Fruit fly (Drosophila melanogaster) whole organism, embryonic: ENCODE data around the gene Vps26.

ENCODE experiments used
- Ada2b ChIP-seq: fragments of 200-800 bp; sonication (Bioruptor generic); IDR thresholded peaks from 2 replicates; pipeline ENCODE4 v1.3.6; 2022; ENCODE audit warnings: missing biosample characterization, missing genetic modification characterization
- Aef1 ChIP-seq: fragments of 200-800 bp; sonication (Bioruptor generic); IDR thresholded peaks from 3 replicates; pipeline ENCODE4 v1.3.6; 2022; ENCODE audit warnings: missing biosample characterization, missing genetic modification characterization
- CG13296 ChIP-seq: fragments of 200-800 bp; sonication (Bioruptor generic); optimal IDR thresholded peaks from 3 replicates; lab custom pipeline; 2018; ENCODE audit warnings: missing biosample characterization, mild to moderate bottlenecking, missing genetic modification characterization
- CG16779 ChIP-seq: fragments of 200-800 bp; sonication (Bioruptor generic); IDR thresholded peaks from 2 replicates; pipeline ENCODE4 v1.3.6; 2022; ENCODE audit warnings: missing biosample characterization, missing genetic modification characterization
- CG2120 ChIP-seq: fragments of 200-800 bp; sonication (Bioruptor generic); optimal IDR thresholded peaks from 3 replicates; lab custom pipeline; 2016; ENCODE audit warnings: missing biosample characterization, missing genetic modification characterization
- CG2129 ChIP-seq: fragments of 200-800 bp; sonication (Bioruptor generic); IDR thresholded peaks from 2 replicates; pipeline ENCODE4 v1.3.6; 2022; ENCODE audit warnings: missing biosample characterization, missing genetic modification characterization; ENCODE audit not compliant: partially characterized antibody
- CG2199 ChIP-seq: fragments of 200-800 bp; sonication (Bioruptor generic); IDR thresholded peaks from 3 replicates; pipeline ENCODE4 v1.3.6; 2022; ENCODE audit warnings: missing biosample characterization, missing genetic modification characterization
- CG32532 ChIP-seq: fragments of 200-800 bp; sonication (Bioruptor generic); IDR thresholded peaks from 2 replicates; pipeline ENCODE4 v1.3.6; 2022; ENCODE audit warnings: missing biosample characterization, missing genetic modification characterization
- CG33213 ChIP-seq: fragments of 200-800 bp; sonication (Bioruptor generic); optimal IDR thresholded peaks from 3 replicates; lab custom pipeline; 2016; ENCODE audit warnings: missing biosample characterization, missing genetic modification characterization
- CG3838 ChIP-seq: fragments of 200-800 bp; sonication (Bioruptor generic); optimal IDR thresholded peaks from 3 replicates; lab custom pipeline; 2016; ENCODE audit warnings: missing biosample characterization, missing genetic modification characterization
- CG3847 ChIP-seq: fragments of 200-800 bp; sonication (Bioruptor generic); IDR thresholded peaks from 2 replicates; pipeline ENCODE4 v1.3.6; 2022; ENCODE audit warnings: missing biosample characterization, missing genetic modification characterization
- CG4282 ChIP-seq: fragments of 200-800 bp; sonication (Bioruptor generic); optimal IDR thresholded peaks from 2 replicates; lab custom pipeline; 2016; ENCODE audit warnings: missing biosample characterization, missing genetic modification characterization
- CG4404 ChIP-seq: fragments of 200-800 bp; sonication (Bioruptor generic); IDR thresholded peaks from 2 replicates; pipeline ENCODE4 v1.3.6; 2022; ENCODE audit warnings: missing biosample characterization, missing genetic modification characterization
- CG4820 ChIP-seq: fragments of 200-800 bp; sonication (Bioruptor generic); optimal IDR thresholded peaks from 3 replicates; lab custom pipeline; 2016; ENCODE audit warnings: missing biosample characterization, missing genetic modification characterization
- CG8924 ChIP-seq: fragments of 200-800 bp; optimal IDR thresholded peaks from 3 replicates; lab custom pipeline; 2019; ENCODE audit warnings: missing biosample characterization, mild to moderate bottlenecking, missing genetic modification characterization, moderate library complexity
- Eip74EF ChIP-seq, 2 experiments: fragments of 200-800 bp in 1 of 2; fragments of >200 bp in 1 of 2; sonication (Bioruptor generic) in 1 of 2; optimal IDR thresholded peaks; 2 replicates each; lab custom pipeline; 2017 to 2019; ENCODE audit warnings: missing biosample characterization in 2 of 2, missing genetic modification characterization in 2 of 2, mild to moderate bottlenecking in 1 of 2, moderate library complexity in 1 of 2
- Fer1 ChIP-seq: fragments of 200-800 bp; sonication (Bioruptor generic); optimal IDR thresholded peaks from 2 replicates; lab custom pipeline; 2017; ENCODE audit warnings: missing biosample characterization, mild to moderate bottlenecking, missing genetic modification characterization
- H2.0 ChIP-seq: fragments of 200-800 bp; sonication (Bioruptor generic); IDR thresholded peaks from 2 replicates; pipeline ENCODE4 v1.3.6; 2022; ENCODE audit warnings: missing biosample characterization, missing genetic modification characterization
- Jarid2 ChIP-seq: fragments of 200-800 bp; sonication (Bioruptor generic); optimal IDR thresholded peaks from 3 replicates; lab custom pipeline; 2017; ENCODE audit warnings: mild to moderate bottlenecking, missing biosample characterization, missing genetic modification reagents, missing genetic modification characterization
- Max ChIP-seq: fragments of 200-800 bp; sonication (Bioruptor generic); optimal IDR thresholded peaks from 2 replicates; lab custom pipeline; 2016; ENCODE audit warnings: missing biosample characterization, mild to moderate bottlenecking, missing genetic modification characterization
- Med ChIP-seq: fragments of 200-800 bp; sonication (Bioruptor generic); peaks from one replicate; lab custom pipeline; 2016; ENCODE audit warnings: missing biosample characterization, missing genetic modification characterization, mild to moderate bottlenecking, inconsistent platforms, moderate library complexity
- Oli ChIP-seq: fragments of 200-800 bp; sonication (Bioruptor generic); optimal IDR thresholded peaks from 2 replicates; lab custom pipeline; 2018; ENCODE audit warnings: missing biosample characterization, mild to moderate bottlenecking, missing genetic modification characterization, moderate library complexity
- PHDP ChIP-seq: fragments of 200-800 bp; sonication (Bioruptor generic); optimal IDR thresholded peaks from 3 replicates; lab custom pipeline; 2018; ENCODE audit warnings: missing biosample characterization, mild to moderate bottlenecking, missing genetic modification characterization, moderate library complexity
- Pdp1 ChIP-seq, 2 experiments: fragments of 200-800 bp; sonication (Bioruptor generic); optimal IDR thresholded peaks; 3 replicates each; lab custom pipeline; 2016; ENCODE audit warnings: missing biosample characterization in 2 of 2, missing genetic modification characterization in 2 of 2, mild to moderate bottlenecking in 1 of 2, moderate library complexity in 1 of 2
- Scr ChIP-seq: fragments of 200-800 bp; sonication (Bioruptor generic); IDR thresholded peaks from 2 replicates; pipeline ENCODE4 v1.3.6; 2022; ENCODE audit warnings: missing biosample characterization, missing genetic modification characterization; ENCODE audit not compliant: partially characterized antibody
- Tbp ChIP-seq: fragments of >200 bp; optimal IDR thresholded peaks from 2 replicates; lab custom pipeline; 2018; ENCODE audit warnings: missing biosample characterization, missing genetic modification characterization
- al ChIP-seq: fragments of 200-800 bp; sonication (Bioruptor generic); IDR thresholded peaks from 2 replicates; pipeline ENCODE4 v1.3.6; 2022; ENCODE audit warnings: missing biosample characterization, missing genetic modification characterization
- crol ChIP-seq: fragments of 200-800 bp; sonication (Bioruptor generic); IDR thresholded peaks from 2 replicates; pipeline ENCODE4 v1.3.6; 2022; ENCODE audit warnings: missing biosample characterization, missing genetic modification characterization
- dm ChIP-seq: fragments of 200-800 bp; sonication (Bioruptor generic); optimal IDR thresholded peaks from 3 replicates; lab custom pipeline; 2016; ENCODE audit warnings: missing biosample characterization, missing genetic modification characterization
- gce ChIP-seq: fragments of 200-800 bp; sonication (Bioruptor generic); IDR thresholded peaks from 3 replicates; pipeline ENCODE4 v1.3.6; 2022; ENCODE audit warnings: missing biosample characterization, missing genetic modification characterization
- grau ChIP-seq: fragments of 200-800 bp; optimal IDR thresholded peaks from 3 replicates; lab custom pipeline; 2019; ENCODE audit warnings: missing biosample characterization, mild to moderate bottlenecking, missing genetic modification characterization, moderate library complexity
- hbn ChIP-seq: fragments of 200-800 bp; sonication (Bioruptor generic); IDR thresholded peaks from 2 replicates; pipeline ENCODE4 v1.3.6; 2022; ENCODE audit warnings: missing biosample characterization, missing genetic modification characterization; ENCODE audit not compliant: partially characterized antibody
- ken ChIP-seq: fragments of 200-800 bp; sonication (Bioruptor generic); IDR thresholded peaks from 3 replicates; pipeline ENCODE4 v1.3.6; 2022; ENCODE audit warnings: missing biosample characterization, missing genetic modification characterization
- knrl ChIP-seq: fragments of 200-800 bp; sonication (Bioruptor generic); IDR thresholded peaks from 3 replicates; pipeline ENCODE4 v1.3.6; 2022; ENCODE audit warnings: missing biosample characterization, missing genetic modification characterization; ENCODE audit not compliant: partially characterized antibody
- lilli ChIP-seq: fragments of 200-800 bp; sonication (Bioruptor generic); optimal IDR thresholded peaks from 3 replicates; lab custom pipeline; 2016; ENCODE audit warnings: missing biosample characterization, missing genetic modification characterization
- lola ChIP-seq, 3 experiments: fragments of >200 bp in 2 of 3; fragments of 200-800 bp in 1 of 3; sonication (Bioruptor generic) in 1 of 3; optimal IDR thresholded peaks; 2 replicates each; lab custom pipeline; 2017 to 2019; ENCODE audit warnings: missing biosample characterization in 3 of 3, missing genetic modification characterization in 3 of 3, mild to moderate bottlenecking in 1 of 3, moderate library complexity in 1 of 3
- pan ChIP-seq, 4 experiments: fragments of >200 bp in 3 of 4; fragments of 200-800 bp in 1 of 4; sonication (Bioruptor generic) in 1 of 4; optimal IDR thresholded peaks in 3 of 4; IDR thresholded peaks in 1 of 4; 2 replicates each; pipeline versions ENCODE4 v1.3.6 to Lab custom; 2017 to 2022; ENCODE audit warnings: missing biosample characterization in 2 of 4, missing genetic modification characterization in 2 of 4, mixed read lengths in 1 of 4
- pzg ChIP-seq: fragments of 200-800 bp; sonication (Bioruptor generic); optimal IDR thresholded peaks from 3 replicates; lab custom pipeline; 2018; ENCODE audit warnings: missing biosample characterization, mild to moderate bottlenecking, missing genetic modification characterization, moderate library complexity
- ro ChIP-seq: fragments of 200-800 bp; sonication (Bioruptor generic); IDR thresholded peaks from 2 replicates; pipeline ENCODE4 v1.3.6; 2022; ENCODE audit warnings: missing biosample characterization, missing genetic modification characterization
- row ChIP-seq: fragments of 200-800 bp; sonication (Bioruptor generic); IDR thresholded peaks from 3 replicates; pipeline ENCODE4 v1.3.6; 2022; ENCODE audit warnings: missing biosample characterization, missing genetic modification characterization
- salm ChIP-seq: fragments of 200-800 bp; sonication (Bioruptor generic); optimal IDR thresholded peaks from 2 replicates; lab custom pipeline; 2018; ENCODE audit warnings: missing biosample characterization, mild to moderate bottlenecking, missing genetic modification characterization
- sima ChIP-seq: fragments of 200-800 bp; sonication (Bioruptor generic); optimal IDR thresholded peaks from 2 replicates; lab custom pipeline; 2016; ENCODE audit warnings: missing biosample characterization, missing genetic modification characterization
- slou ChIP-seq: fragments of 200-800 bp; sonication (Bioruptor generic); optimal IDR thresholded peaks from 3 replicates; lab custom pipeline; 2016; ENCODE audit warnings: missing biosample characterization, missing genetic modification characterization
- slp2 ChIP-seq: fragments of 200-800 bp; sonication (Bioruptor generic); optimal IDR thresholded peaks from 2 replicates; lab custom pipeline; 2016; ENCODE audit warnings: missing biosample characterization, missing genetic modification characterization
- toy ChIP-seq: fragments of 200-800 bp; sonication (Bioruptor generic); IDR thresholded peaks from 2 replicates; pipeline ENCODE4 v1.3.6; 2022; ENCODE audit warnings: missing biosample characterization, missing genetic modification characterization
- trh ChIP-seq: fragments of 200-800 bp; sonication (Bioruptor generic); optimal IDR thresholded peaks from 2 replicates; lab custom pipeline; 2016; ENCODE audit warnings: missing biosample characterization, missing genetic modification characterization
- vvl ChIP-seq: fragments of 200-800 bp; sonication (Bioruptor generic); IDR thresholded peaks from 2 replicates; pipeline ENCODE4 v1.3.6; 2022; ENCODE audit warnings: missing biosample characterization, missing genetic modification characterization

The Vps26 gene

dm6 chrX:1908757-1909156, 35.1 kb downstream of the Vps26 start, which contains the start of the genes Edem1 and Rbcn-3B (continued):
- peak; percentile 36 for TF ChIP-seq dm
- TF ChIP-seq CG2199 (GFP tag; lab: Robert Waterston, UW) = no peak
- peak; percentile 38 for TF ChIP-seq pzg (GFP tag; lab: Kevin White, UChicago)
- TF ChIP-seq CG8924 (tag; lab: Kevin White, UChicago) = peak; percentile 9
- TF ChIP-seq Tbp (GFP tag; lab: Kevin White, UChicago) = no peak
- peak; percentile 53 for TF ChIP-seq Scr (GFP tag; lab: Robert Waterston, UW)
- 0 out of 2 replicates have a peak, but pooled peaks have one; percentile 23 for TF ChIP-seq CG2129 (GFP tag; lab: Robert Waterston, UW)
- peak; percentile 56; the same call in 1 of the 2 replicates for TF ChIP-seq crol (GFP tag; lab: Robert Waterston, UW)
- TF ChIP-seq toy (GFP tag; lab: Robert Waterston, UW) = no peak
- peak; percentile 49; the same call in 2 of the 3 replicates for TF ChIP-seq knrl (GFP tag; lab: Robert Waterston, UW)
- peak; percentile 34 for TF ChIP-seq Fer1 (GFP tag; lab: Kevin White, UChicago)
- peak; percentile 15 for TF ChIP-seq Max (GFP tag; lab: Kevin White, UChicago)
- TF ChIP-seq hbn (GFP tag; lab: Robert Waterston, UW) = peak; percentile 43

- TF ChIP-seq CG4820 (no peak), CG13296 (GFP tag; lab: Kevin White, UChicago) (no peak), PHDP (tag; lab: Kevin White, UChicago) (no peak), CG4404 (GFP tag; lab: Robert Waterston, UW) (no peak), CG16779 (no peak), slou (no peak), al (GFP tag; lab: Robert Waterston, UW) (no peak), lola (GFP tag; optimal IDR thresholded peaks at IDR 0.05; lab: Kevin White, UChicago) (no peak), Med (GFP tag; lab: Kevin White, UChicago) (peak; percentile 10), CG3838 (GFP tag; lab: Kevin White, UChicago) (no peak), CG33213 (no peak), CG32532 (GFP tag; lab: Robert Waterston, UW) (0 out of 2 replicates have a peak, but pooled peaks have one; percentile 16), vvl (GFP tag; lab: Robert Waterston, UW) (no peak), lilli (GFP tag; lab: Kevin White, UChicago) (no peak), grau (tag; lab: Kevin White, UChicago) (peak; percentile 81), Eip74EF (GFP tag; optimal IDR thresholded peaks at IDR 0.05; lab: Kevin White, UChicago) (no peak), CG4282 (no peak), H2.0 (GFP tag; lab: Robert Waterston, UW) (no peak), row (peak; percentile 19; the same call in 2 of the 3 replicates), Pdp1 (GFP tag; optimal IDR thresholded peaks at IDR 0.05; lab: Kevin White, UChicago) (peak in 1 of 2 experiments; percentile 86)
Observed at dm6 chrX:1909533-1909932, 35.9 kb downstream of the Vps26 start.

DNA sequence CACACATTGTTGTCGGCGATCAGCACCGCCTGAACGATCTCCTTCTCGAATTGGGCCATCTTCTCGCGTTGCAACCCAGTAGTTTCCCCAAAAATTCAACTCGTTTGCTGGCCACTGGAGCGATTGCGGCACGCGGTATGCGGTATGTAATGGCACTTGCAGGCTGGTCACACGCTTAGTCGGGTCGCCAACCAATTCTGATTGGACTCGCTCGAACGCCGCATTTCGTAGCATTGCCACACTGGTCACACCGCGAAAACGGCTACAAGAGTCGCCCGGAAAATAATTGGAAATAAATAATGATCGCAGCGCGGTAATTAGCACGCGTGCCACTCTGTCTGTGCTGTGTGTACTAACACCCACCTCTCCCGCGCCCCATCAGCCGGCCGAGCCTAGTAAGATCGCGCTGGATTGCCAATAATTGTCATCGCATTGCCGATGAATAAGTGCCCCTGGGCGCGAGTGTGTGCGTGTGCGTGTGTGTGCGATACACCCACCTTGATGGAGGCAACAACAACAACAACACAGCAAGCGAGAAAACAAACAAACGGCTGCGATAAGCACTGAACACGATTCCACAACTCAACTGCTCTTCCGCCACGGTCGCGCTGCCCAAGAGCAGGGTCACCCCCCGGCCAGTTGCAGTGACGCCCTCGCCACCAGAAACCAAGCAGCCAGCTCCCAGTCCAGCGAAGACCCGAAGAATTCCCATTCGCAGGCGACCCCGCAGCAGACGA, 49.3 kb downstream of the Vps26 start, which contains the start of the genes eIF2Bepsilon and Ocrl:
Gene eIF2Bepsilon, minus strand, starts transcription at position 110 of the 737 bp plus-strand sequence.
Gene Ocrl, plus strand, starts transcription at position 217 of the 737 bp plus-strand sequence.
- TF ChIP-seq sima (GFP tag; lab: Kevin White, UChicago) (no peak), pan (optimal IDR thresholded peaks at IDR 0.05; lab: Kevin White, UChicago) (no peak), pan (GFP tag; optimal IDR thresholded peaks at IDR 0.05 in 1 of 2, IDR thresholded peaks at IDR 0.05 in 1 of 2) (no peak), slp2 (no peak), Jarid2 (GFP tag; lab: Kevin White, UChicago) (no peak), hbn (GFP tag; lab: Robert Waterston, UW) (no peak), ken (no peak), Aef1 (GFP tag; lab: Robert Waterston, UW) (no peak), trh (GFP tag; lab: Kevin White, UChicago) (no peak), gce (GFP tag; lab: Robert Waterston, UW) (no peak), Ada2b (no peak), CG3847 (GFP tag; lab: Robert Waterston, UW) (peak; percentile 67), Oli (tag; lab: Kevin White, UChicago) (no peak), CG2120 (GFP tag; lab: Kevin White, UChicago) (peak; percentile 0), ro (no peak), salm (tag; lab: Kevin White, UChicago) (no peak)
